Fruit fly (Drosophila melanogaster) whole organism: ENCODE measurements around the gene CG33658.

Experiments
- CG8478 ChIP-seq: fragments of >200 bp; optimal IDR thresholded peaks from 2 replicates; lab custom pipeline; 2018; ENCODE audit warnings: inconsistent platforms
- Dll ChIP-seq: fragments of >200 bp; optimal IDR thresholded peaks from 2 replicates; lab custom pipeline; 2017
- EcR ChIP-seq, 2 experiments: fragments of >200 bp; optimal IDR thresholded peaks; 2 replicates each; lab custom pipeline; 2017; ENCODE audit warnings: missing biosample characterization in 2 of 2, missing genetic modification characterization in 2 of 2, missing genetic modification reagents in 2 of 2
- pan ChIP-seq: fragments of >200 bp; optimal IDR thresholded peaks from 2 replicates; lab custom pipeline; 2017
- psq ChIP-seq: fragments of >200 bp; optimal IDR thresholded peaks from 2 replicates; lab custom pipeline; 2017

- TF ChIP-seq psq (no peak), CG8478 (lab: Kevin White, UChicago) (no peak), EcR (GFP tag; optimal IDR thresholded peaks at IDR 0.05; lab: Kevin White, UChicago) (no peak), Dll (no peak), pan (no peak)
Observed at dm6 chr3R:24886470-24886869, 45.5 kb upstream of the CG33658 start.
